Fruit fly (Drosophila melanogaster): ENCODE measurements around the gene CG43843.

CG43843 gene

DNA sequence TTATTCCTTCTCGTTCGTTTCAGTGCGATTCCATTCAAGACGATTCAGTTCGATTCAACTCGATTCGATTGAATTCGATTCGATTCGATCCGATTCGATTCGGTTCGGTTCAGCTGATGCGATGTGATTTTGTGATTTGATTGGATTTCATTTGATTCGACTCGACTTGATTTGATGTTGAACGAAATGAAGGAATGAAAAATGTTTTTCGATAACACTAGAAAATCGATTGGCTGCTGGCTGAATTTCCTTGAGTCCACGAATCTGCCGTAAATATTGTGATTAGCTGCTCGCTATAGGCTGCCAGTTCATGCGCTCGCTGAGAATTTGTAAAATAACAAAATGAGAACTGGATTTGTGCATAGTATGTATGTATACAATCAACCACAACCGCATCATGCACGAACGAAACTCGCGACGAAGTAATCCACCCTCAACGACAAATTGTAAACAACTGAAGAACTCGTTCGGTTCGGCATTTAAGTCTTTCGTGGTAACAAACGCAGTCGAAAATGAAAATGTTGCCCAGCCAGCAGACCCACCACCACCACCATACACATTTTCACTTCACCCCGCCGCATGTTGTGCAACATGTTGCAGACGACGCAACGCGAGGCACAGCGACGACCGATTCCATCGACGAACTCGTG, 44.9 kb upstream of the CG43843 start, which contains the start of gene Wnt5 (continued):
- TF ChIP-seq ci (GFP tag; IDR thresholded peaks at IDR 0.05) (peak; percentile 57; the same call in 2 of the 3 replicates), cato (GFP tag; optimal IDR thresholded peaks at IDR 0.05; ENCODE audit: borderline replicate concordance) (no peak), CG10274 (GFP tag; optimal IDR thresholded peaks at IDR 0.05) (no peak), Hr78 (GFP tag; optimal IDR thresholded peaks at IDR 0.05) (no peak), ATbp (GFP tag; optimal IDR thresholded peaks at IDR 0.05) (no peak), CG15479 (GFP tag; optimal IDR thresholded peaks at IDR 0.05) (no peak), Jarid2 (GFP tag; optimal IDR thresholded peaks at IDR 0.05) (peak; percentile 90), E2f2 (GFP tag; IDR thresholded peaks at IDR 0.05) (0 out of 2 replicates have a peak, but pooled peaks have one; percentile 14), oc (tag; optimal IDR thresholded peaks at IDR 0.05) (peak; percentile 10), aop (GFP tag; IDR thresholded peaks at IDR 0.05) (no peak), CTCF (GFP tag; optimal IDR thresholded peaks at IDR 0.05) (no peak), CG1647 (GFP tag; optimal IDR thresholded peaks at IDR 0.05) (no peak), Stat92E (GFP tag; optimal IDR thresholded peaks at IDR 0.05) (peak in 1 of 3 experiments; percentile 61), CG4707 (GFP tag; optimal IDR thresholded peaks at IDR 0.05) (peak; percentile 15), CG34224 (GFP tag; IDR thresholded peaks at IDR 0.05; ENCODE audit: partially characterized antibody) (no peak), Vsx1 (GFP tag; optimal IDR thresholded peaks at IDR 0.05) (no peak), luna (GFP tag; optimal IDR thresholded peaks at IDR 0.05) (no peak), Opbp (GFP tag; IDR thresholded peaks at IDR 0.05; ENCODE audit: partially characterized antibody) (0 out of 3 replicates have a peak, but pooled peaks have one; percentile 50), wor (GFP tag; IDR thresholded peaks at IDR 0.05) (no peak), CG7786 (GFP tag; optimal IDR thresholded peaks at IDR 0.05) (no peak), Sox100B (GFP tag; optimal IDR thresholded peaks at IDR 0.05) (no peak), CG3838 (GFP tag; optimal IDR thresholded peaks at IDR 0.05) (no peak), CG3847 (GFP tag; IDR thresholded peaks at IDR 0.05) (no peak), Dek (tag; optimal IDR thresholded peaks at IDR 0.05) (no peak), CG11723 (GFP tag; optimal IDR thresholded peaks at IDR 0.05) (no peak), Rfx (GFP tag; IDR thresholded peaks at IDR 0.05) (no peak), CG2889 (GFP tag; IDR thresholded peaks at IDR 0.05) (no peak), dmrt11E (tag; optimal IDR thresholded peaks at IDR 0.05) (no peak), Fer1 (GFP tag; optimal IDR thresholded peaks at IDR 0.05) (peak; percentile 44), tio (GFP tag; optimal IDR thresholded peaks at IDR 0.05) (no peak), CG30020 (tag; optimal IDR thresholded peaks at IDR 0.05) (no peak), CG15601 (tag; optimal IDR thresholded peaks at IDR 0.05) (peak; percentile 96), CHES-1-like (GFP tag; optimal IDR thresholded peaks at IDR 0.05) (peak; percentile 15), CG12155 (GFP tag; optimal IDR thresholded peaks at IDR 0.05) (no peak), hth (optimal IDR thresholded peaks at IDR 0.05) (no peak), CG6689 (GFP tag; IDR thresholded peaks at IDR 0.05) (no peak), CG18764 (GFP tag; optimal IDR thresholded peaks at IDR 0.05) (no peak), CG15269 (tag; optimal IDR thresholded peaks at IDR 0.05) (no peak), Oaz (GFP tag; IDR thresholded peaks at IDR 0.05) (no peak), E2f1 (GFP tag; IDR thresholded peaks at IDR 0.05) (no peak), Ets65A (GFP tag) (no peak), CG6683 (GFP tag; optimal IDR thresholded peaks at IDR 0.05) (no peak), lov (optimal IDR thresholded peaks at IDR 0.05) (no peak), lov (GFP tag; IDR thresholded peaks at IDR 0.05) (no peak), danr (GFP tag; IDR thresholded peaks at IDR 0.05) (no peak), chif (GFP tag; optimal IDR thresholded peaks at IDR 0.05) (no peak), CG10654 (GFP tag; optimal IDR thresholded peaks at IDR 0.05) (no peak), Xrp1 (GFP tag; IDR thresholded peaks at IDR 0.05) (no peak), prd (optimal IDR thresholded peaks at IDR 0.05) (no peak), prd (GFP tag; IDR thresholded peaks at IDR 0.05) (no peak), bigmax (GFP tag; optimal IDR thresholded peaks at IDR 0.05) (no peak)
